Worm (Caenorhabditis elegans) whole organism, L4 larva: ENCODE results near the gene F44F4.9.
A peak's percentile ranks its signal among the peaks of the same experiment; 100 is the strongest.

Experiments used
- D1046.2 ChIP-seq: fragments of 200-800 bp; sonication (Bioruptor generic); IDR thresholded peaks from 2 replicates; pipeline ENCODE4 v1.3.6; 2022; ENCODE audit warnings: missing genetic modification characterization, missing compliant biosample characterization
- F26F4.8 ChIP-seq: fragments of 200-800 bp; sonication (Bioruptor generic); conservative IDR thresholded peaks from 2 replicates; pipeline ENCODE4 v1.3.6; 2022; ENCODE audit warnings: missing genetic modification characterization, missing compliant biosample characterization
- F37D6.2 ChIP-seq: sonication (generic microtip); optimal IDR thresholded peaks from 2 replicates; lab custom pipeline; 2016; ENCODE audit warnings: mild to moderate bottlenecking, missing genetic modification characterization, missing compliant biosample characterization
- F49E8.2 ChIP-seq: sonication (generic microtip); optimal IDR thresholded peaks from 2 replicates; lab custom pipeline; 2016; ENCODE audit warnings: missing compliant biosample characterization, mild to moderate bottlenecking, missing genetic modification characterization, borderline replicate concordance
- Y48G9A.11 ChIP-seq: fragments of 200-800 bp; sonication (Bioruptor generic); IDR thresholded peaks from 2 replicates; pipeline ENCODE4 v1.3.6; 2022; ENCODE audit warnings: missing genetic modification reagents, missing genetic modification characterization, missing compliant biosample characterization
- Y5F2A.4 ChIP-seq: fragments of 200-800 bp; sonication (Bioruptor generic); optimal IDR thresholded peaks from 2 replicates; lab custom pipeline; 2018; ENCODE audit warnings: mild to moderate bottlenecking, missing genetic modification characterization, missing compliant biosample characterization
- ZK337.2 ChIP-seq: fragments of 200-800 bp; sonication (Bioruptor generic); IDR thresholded peaks from 2 replicates; pipeline ENCODE4 v1.3.6; 2022; ENCODE audit warnings: missing genetic modification reagents, missing genetic modification characterization, missing compliant biosample characterization
- ZK546.5 ChIP-seq, 2 experiments: sonication (generic microtip); optimal IDR thresholded peaks; 2 replicates each; lab custom pipeline; 2017; ENCODE audit warnings: missing biosample characterization in 2 of 2, missing genetic modification characterization in 2 of 2
- aly-2 ChIP-seq: sonication (generic microtip); optimal IDR thresholded peaks from 2 replicates; lab custom pipeline; 2018; ENCODE audit warnings: missing biosample characterization, missing genetic modification characterization
- attf-4 ChIP-seq: sonication (generic microtip); optimal IDR thresholded peaks from 3 replicates; lab custom pipeline; 2017; ENCODE audit warnings: missing biosample characterization, missing genetic modification characterization
- ceh-44 ChIP-seq: fragments of 200-800 bp; sonication (Bioruptor generic); IDR thresholded peaks from 2 replicates; pipeline ENCODE4 v1.3.6; 2022; ENCODE audit warnings: missing genetic modification reagents, missing genetic modification characterization, missing compliant biosample characterization
- ceh-62 ChIP-seq: sonication (generic microtip); optimal IDR thresholded peaks from 2 replicates; lab custom pipeline; 2017; ENCODE audit warnings: missing biosample characterization, missing genetic modification characterization
- ceh-82 ChIP-seq: sonication (generic microtip); optimal IDR thresholded peaks from 2 replicates; lab custom pipeline; 2017; ENCODE audit warnings: missing biosample characterization, missing genetic modification characterization
- daf-19 ChIP-seq: fragments of 200-800 bp; sonication (Bioruptor generic); conservative IDR thresholded peaks from 2 replicates; pipeline ENCODE4 v1.3.6; 2022; ENCODE audit warnings: missing genetic modification characterization, missing compliant biosample characterization
- daf-8 ChIP-seq: fragments of 200-800 bp; sonication (Bioruptor generic); IDR thresholded peaks from 2 replicates; pipeline ENCODE4 v1.3.6; 2022; ENCODE audit warnings: missing genetic modification characterization, missing compliant biosample characterization
- dmd-9 ChIP-seq: fragments of 200-800 bp; sonication (Bioruptor generic); IDR thresholded peaks from 2 replicates; pipeline ENCODE4 v1.3.6; 2022; ENCODE audit warnings: missing genetic modification reagents, missing genetic modification characterization, missing compliant biosample characterization
- dpl-1 ChIP-seq: fragments of 150-350 bp; optimal IDR thresholded peaks from 2 replicates; lab custom pipeline; 2014; ENCODE audit warnings: missing biosample characterization, missing genetic modification reagents, missing genetic modification characterization
- duxl-1 ChIP-seq: sonication (generic microtip); optimal IDR thresholded peaks from 2 replicates; lab custom pipeline; 2016; ENCODE audit warnings: mild to moderate bottlenecking, missing genetic modification characterization, moderate library complexity, missing compliant biosample characterization; ENCODE audit not compliant: poor library complexity
- egl-27 ChIP-seq: sonication (generic microtip); optimal IDR thresholded peaks from 3 replicates; lab custom pipeline; 2017; ENCODE audit warnings: missing biosample characterization, missing genetic modification reagents, missing genetic modification characterization
- egl-43 ChIP-seq: fragments of 200-800 bp; sonication (Bioruptor generic); IDR thresholded peaks from 2 replicates; pipeline ENCODE4 v1.3.6; 2022; ENCODE audit warnings: missing genetic modification reagents, missing genetic modification characterization, missing compliant biosample characterization
- gei-8 ChIP-seq: fragments of 200-800 bp; sonication (Bioruptor generic); optimal IDR thresholded peaks from 2 replicates; lab custom pipeline; 2018; ENCODE audit warnings: mild to moderate bottlenecking, missing genetic modification characterization, missing compliant biosample characterization
- hif-1 ChIP-seq, 2 experiments: sonication (generic microtip); optimal IDR thresholded peaks; 2 replicates each; lab custom pipeline; 2016 to 2017; ENCODE audit warnings: missing compliant biosample characterization in 2 of 2, missing genetic modification characterization in 2 of 2, missing genetic modification reagents in 2 of 2, missing genotype in 2 of 2, mild to moderate bottlenecking in 1 of 2
- lin-1 ChIP-seq: fragments of 200-800 bp; sonication (Bioruptor generic); IDR thresholded peaks from 2 replicates; pipeline ENCODE4 v1.3.6; 2022; ENCODE audit warnings: missing genetic modification reagents, missing genetic modification characterization, missing compliant biosample characterization
- lin-15B ChIP-seq: fragments of 150-350 bp; sonication (generic microtip); optimal IDR thresholded peaks from 3 replicates; lab custom pipeline; 2014; ENCODE audit warnings: missing biosample characterization, missing genetic modification characterization
- lin-39 ChIP-seq: fragments of 150-350 bp; optimal IDR thresholded peaks from 2 replicates; lab custom pipeline; 2014; ENCODE audit warnings: missing biosample characterization, missing genetic modification reagents, missing genetic modification characterization
- lsy-2 ChIP-seq, 2 experiments: fragments of 150-350 bp in 1 of 2; sonication (generic microtip) in 1 of 2; optimal IDR thresholded peaks; 2 replicates each; lab custom pipeline; 2014 to 2017; ENCODE audit warnings: missing biosample characterization in 2 of 2, missing genetic modification characterization in 2 of 2
- madf-9 ChIP-seq: fragments of 200-800 bp; sonication (Bioruptor generic); conservative IDR thresholded peaks from 2 replicates; pipeline ENCODE4 v1.3.6; 2022; ENCODE audit warnings: missing genetic modification reagents, missing genetic modification characterization, missing compliant biosample characterization
- mdl-1 ChIP-seq, 2 experiments: fragments of 150-350 bp in 1 of 2; sonication (generic microtip) in 1 of 2; optimal IDR thresholded peaks; 2 replicates each; lab custom pipeline; 2014 to 2017; ENCODE audit warnings: missing biosample characterization in 2 of 2, missing genetic modification characterization in 2 of 2
- mdt-29 ChIP-seq: fragments of 200-800 bp; sonication (Bioruptor generic); IDR thresholded peaks from 2 replicates; pipeline ENCODE4 v1.3.6; 2022; ENCODE audit warnings: missing genetic modification reagents, missing genetic modification characterization, missing compliant biosample characterization
- mes-2 ChIP-seq: sonication (generic microtip); optimal IDR thresholded peaks from 2 replicates; lab custom pipeline; 2016; ENCODE audit warnings: missing genotype, mild to moderate bottlenecking, missing genetic modification characterization, missing compliant biosample characterization; ENCODE audit not compliant: poor library complexity, severe bottlenecking
- mxl-2 ChIP-seq: fragments of 200-800 bp; sonication (Bioruptor generic); conservative IDR thresholded peaks from 2 replicates; pipeline ENCODE4 v1.3.6; 2022; ENCODE audit warnings: missing genetic modification reagents, missing genetic modification characterization, missing compliant biosample characterization
- nhr-102 ChIP-seq: sonication (generic microtip); optimal IDR thresholded peaks from 2 replicates; lab custom pipeline; 2016; ENCODE audit warnings: mild to moderate bottlenecking, missing genetic modification characterization, moderate library complexity, missing compliant biosample characterization
- nhr-11 ChIP-seq: fragments of 150-350 bp; optimal IDR thresholded peaks from 2 replicates; lab custom pipeline; 2014; ENCODE audit warnings: missing biosample characterization, missing genetic modification characterization
- nhr-48 ChIP-seq: sonication (generic microtip); optimal IDR thresholded peaks from 2 replicates; lab custom pipeline; 2016; ENCODE audit warnings: mild to moderate bottlenecking, missing genetic modification characterization, missing compliant biosample characterization
- nhr-6 ChIP-seq: fragments of 150-350 bp; optimal IDR thresholded peaks from 2 replicates; lab custom pipeline; 2014; ENCODE audit warnings: missing biosample characterization, missing genetic modification characterization
- nhr-77 ChIP-seq: fragments of 150-350 bp; optimal IDR thresholded peaks from 2 replicates; lab custom pipeline; 2014; ENCODE audit warnings: missing biosample characterization, missing genetic modification characterization
- pha-4 ChIP-seq, 2 experiments: fragments of 150-350 bp in 1 of 2; fragments of 200-800 bp in 1 of 2; sonication (Bioruptor generic) in 1 of 2; IDR thresholded peaks in 1 of 2; optimal IDR thresholded peaks in 1 of 2; 2 replicates each; pipeline versions ENCODE4 v1.3.6 to Lab custom; 2014 to 2022; ENCODE audit warnings: missing genetic modification characterization in 2 of 2, missing genetic modification reagents in 2 of 2, missing biosample characterization in 1 of 2, missing compliant biosample characterization in 1 of 2
- php-3 ChIP-seq: fragments of 200-800 bp; sonication (Bioruptor generic); IDR thresholded peaks from 2 replicates; pipeline ENCODE4 v1.3.6; 2022; ENCODE audit warnings: missing genetic modification reagents, missing genetic modification characterization, missing compliant biosample characterization
- pqm-1 ChIP-seq: sonication (generic microtip); optimal IDR thresholded peaks from 2 replicates; lab custom pipeline; 2017; ENCODE audit warnings: missing biosample characterization, missing genetic modification characterization
- set-16 ChIP-seq: fragments of 200-800 bp; sonication (Bioruptor generic); IDR thresholded peaks from 2 replicates; pipeline ENCODE4 v1.3.6; 2022; ENCODE audit warnings: missing genetic modification reagents, missing genetic modification characterization, missing compliant biosample characterization
- snpc-1.2 ChIP-seq: fragments of 200-800 bp; sonication (Bioruptor generic); IDR thresholded peaks from 2 replicates; pipeline ENCODE4 v1.3.6; 2022; ENCODE audit warnings: missing genetic modification reagents, missing genetic modification characterization, missing compliant biosample characterization
- spr-1 ChIP-seq: sonication (generic microtip); optimal IDR thresholded peaks from 2 replicates; lab custom pipeline; 2016; ENCODE audit warnings: mild to moderate bottlenecking, missing genetic modification characterization, missing compliant biosample characterization
- spr-3 ChIP-seq: fragments of 200-800 bp; sonication (Bioruptor generic); optimal IDR thresholded peaks from 2 replicates; lab custom pipeline; 2018; ENCODE audit warnings: mild to moderate bottlenecking, missing genetic modification characterization, missing compliant biosample characterization
- tra-1 ChIP-seq: fragments of 200-800 bp; sonication (Bioruptor generic); IDR thresholded peaks from 2 replicates; pipeline ENCODE4 v1.3.6; 2022; ENCODE audit warnings: missing genetic modification reagents, missing genetic modification characterization, missing compliant biosample characterization
- unc-130 ChIP-seq: sonication (generic microtip); optimal IDR thresholded peaks from 2 replicates; lab custom pipeline; 2016; ENCODE audit warnings: missing genetic modification reagents, missing genetic modification characterization, missing compliant biosample characterization
- unc-39 ChIP-seq: sonication (generic microtip); optimal IDR thresholded peaks from 2 replicates; lab custom pipeline; 2017; ENCODE audit warnings: missing biosample characterization, missing genetic modification characterization
- zag-1 ChIP-seq: fragments of 150-350 bp; optimal IDR thresholded peaks from 2 replicates; lab custom pipeline; 2014; ENCODE audit warnings: missing biosample characterization, missing genetic modification characterization
- zip-11 ChIP-seq: fragments of 200-800 bp; sonication (Bioruptor generic); IDR thresholded peaks from 2 replicates; pipeline ENCODE4 v1.3.6; 2022; ENCODE audit warnings: missing genetic modification characterization, missing compliant biosample characterization
- zip-2 ChIP-seq: fragments of 150-350 bp; optimal IDR thresholded peaks from 2 replicates; lab custom pipeline; 2014; ENCODE audit warnings: missing biosample characterization, missing genetic modification characterization
- ztf-11 ChIP-seq: fragments of 150-350 bp; optimal IDR thresholded peaks from 2 replicates; lab custom pipeline; 2014; ENCODE audit warnings: missing biosample characterization, missing genetic modification characterization

Gene F44F4.9

ce11 chrII:10868670-10869246, 46.9 kb downstream of the F44F4.9 start, which contains the start of the genes gmps-1 and cap-2 (continued):
- peak; percentile 78 for TF ChIP-seq Y48G9A.11 (GFP tag; lab: Robert Waterston, UW)
- no peak for TF ChIP-seq ceh-82
- TF ChIP-seq lin-39 (tag; lab: Kevin White, UChicago): peak; percentile 67
- TF ChIP-seq D1046.2 (GFP tag; lab: Robert Waterston, UW): peak; percentile 7; the same call in 1 of the 2 replicates
- peak; percentile 71 for TF ChIP-seq gei-8 (GFP tag; lab: Kevin White, UChicago)
- TF ChIP-seq mxl-2 (GFP tag; lab: Robert Waterston, UW): peak; percentile 76; the same call in 1 of the 2 replicates
- TF ChIP-seq ceh-62 (tag; lab: Kevin White, UChicago): no peak
- peak; percentile 83 for TF ChIP-seq php-3 (GFP tag; lab: Robert Waterston, UW)
- peak; percentile 100 for TF ChIP-seq lsy-2 (tag; optimal IDR thresholded peaks at IDR 0.05; lab: Kevin White, UChicago)
- peak; percentile 94 for TF ChIP-seq spr-1 (tag; lab: Kevin White, UChicago)
- TF ChIP-seq tra-1 (GFP tag; lab: Robert Waterston, UW): peak; percentile 84
- peak; percentile 89 for TF ChIP-seq ZK337.2
- TF ChIP-seq lin-15B (tag; lab: Kevin White, UChicago): peak; percentile 43
- peak; percentile 12 for TF ChIP-seq pqm-1 (tag; lab: Kevin White, UChicago)
- TF ChIP-seq F37D6.2 (tag; lab: Kevin White, UChicago): peak; percentile 91
- TF ChIP-seq duxl-1 (tag; lab: Kevin White, UChicago): peak; percentile 94
- peak; percentile 86 for TF ChIP-seq lin-1
- TF ChIP-seq pha-4 (GFP tag; IDR thresholded peaks at IDR 0.05; lab: Robert Waterston, UW): peak; percentile 96
- no peak for TF ChIP-seq pha-4 (tag; optimal IDR thresholded peaks at IDR 0.05; lab: Kevin White, UChicago)
- no peak for TF ChIP-seq aly-2
- peak; percentile 96 for TF ChIP-seq nhr-102 (tag; lab: Kevin White, UChicago)
- TF ChIP-seq madf-9: peak; percentile 88
- TF ChIP-seq zag-1: peak; percentile 34
- TF ChIP-seq unc-130 (GFP tag; lab: Kevin White, UChicago): peak; percentile 70
- TF ChIP-seq F49E8.2: peak; percentile 75
- peak; percentile 96 for TF ChIP-seq mes-2 (tag; lab: Kevin White, UChicago)
- TF ChIP-seq Y5F2A.4: peak; percentile 60
- peak; percentile 96 for TF ChIP-seq nhr-77 (tag; lab: Kevin White, UChicago)
- peak; percentile 74 for TF ChIP-seq set-16 (GFP tag; lab: Robert Waterston, UW)
- TF ChIP-seq attf-4: no peak
- TF ChIP-seq snpc-1.2: peak; percentile 75
- no peak for TF ChIP-seq ceh-44 (GFP tag; lab: Robert Waterston, UW)
- peak; percentile 93 for TF ChIP-seq dmd-9 (GFP tag; lab: Robert Waterston, UW)
- TF ChIP-seq nhr-11 (tag; lab: Kevin White, UChicago): peak; percentile 93
- TF ChIP-seq daf-8 (GFP tag; lab: Robert Waterston, UW): no peak
- TF ChIP-seq nhr-6 (tag; lab: Kevin White, UChicago): peak; percentile 93
- peak; percentile 92 for TF ChIP-seq spr-3 (GFP tag; lab: Kevin White, UChicago)
- peak; percentile 69; the same call in 1 of the 2 replicates for TF ChIP-seq daf-19
- TF ChIP-seq egl-27: no peak
- no peak for TF ChIP-seq ztf-11 (tag; lab: Kevin White, UChicago)
- peak; percentile 92 for TF ChIP-seq egl-43 (GFP tag; lab: Robert Waterston, UW)
- peak; percentile 68 to 87 for TF ChIP-seq hif-1 (tag; optimal IDR thresholded peaks at IDR 0.05; lab: Kevin White, UChicago)
- peak; percentile 90 for TF ChIP-seq nhr-48
- TF ChIP-seq zip-11 (GFP tag; lab: Robert Waterston, UW): no peak
- peak; percentile 72 for TF ChIP-seq zip-2 (tag; lab: Kevin White, UChicago)
- TF ChIP-seq F26F4.8 (GFP tag; lab: Robert Waterston, UW): no peak
- peak; percentile 61 to 78 for TF ChIP-seq mdl-1 (tag; optimal IDR thresholded peaks at IDR 0.05; lab: Kevin White, UChicago)
- TF ChIP-seq dpl-1 (GFP tag; lab: Kevin White, UChicago): peak; percentile 91
- TF ChIP-seq ZK546.5 (tag; optimal IDR thresholded peaks at IDR 0.05; lab: Kevin White, UChicago): peak in 1 of 2 experiments; percentile 20
- no peak for TF ChIP-seq unc-39
- peak; percentile 91 for TF ChIP-seq mdt-29 (GFP tag; lab: Robert Waterston, UW)
